Worm (Caenorhabditis elegans) whole organism, L2 larva: ENCODE results near the gene F08H9.4.

ENCODE experiments used
- C34F6.9 ChIP-seq: fragments of 150-350 bp; optimal IDR thresholded peaks from 2 replicates; lab custom pipeline; 2014; ENCODE audit warnings: missing biosample characterization, missing genetic modification characterization
- F13H6.1 ChIP-seq: sonication (generic microtip); optimal IDR thresholded peaks from 2 replicates; lab custom pipeline; 2016; ENCODE audit warnings: missing genetic modification characterization, missing compliant biosample characterization
- ama-1 ChIP-seq: fragments of 150-350 bp; optimal IDR thresholded peaks from 2 replicates; lab custom pipeline; 2018; ENCODE audit warnings: inconsistent platforms
- blmp-1 ChIP-seq: sonication (generic microtip); optimal IDR thresholded peaks from 2 replicates; lab custom pipeline; 2017; ENCODE audit warnings: missing genetic modification characterization, mild to moderate bottlenecking, missing compliant biosample characterization, antibody characterized with exemption, moderate library complexity; ENCODE audit not compliant: insufficient read depth
- ceh-82 ChIP-seq: fragments of 150-350 bp; optimal IDR thresholded peaks from 2 replicates; lab custom pipeline; 2014; ENCODE audit warnings: missing biosample characterization, missing genetic modification characterization
- egl-27 ChIP-seq: sonication (generic microtip); optimal IDR thresholded peaks from 3 replicates; lab custom pipeline; 2017; ENCODE audit warnings: missing biosample characterization, missing genetic modification reagents, missing genetic modification characterization
- fos-1 ChIP-seq: fragments of 150-350 bp; optimal IDR thresholded peaks from 2 replicates; lab custom pipeline; 2014; ENCODE audit warnings: missing biosample characterization, missing genetic modification characterization
- gmeb-1 ChIP-seq: fragments of 150-350 bp; optimal IDR thresholded peaks from 2 replicates; lab custom pipeline; 2014; ENCODE audit warnings: missing biosample characterization, missing genetic modification characterization
- lin-39 ChIP-seq: fragments of 150-350 bp; optimal IDR thresholded peaks from 2 replicates; lab custom pipeline; 2014; ENCODE audit warnings: missing biosample characterization, missing genetic modification reagents, missing genetic modification characterization
- mab-5 ChIP-seq: fragments of 150-350 bp; optimal IDR thresholded peaks from 2 replicates; lab custom pipeline; 2014; ENCODE audit warnings: missing biosample characterization, missing genetic modification characterization
- mbf-1 ChIP-seq: sonication (generic microtip); optimal IDR thresholded peaks from 2 replicates; lab custom pipeline; 2017; ENCODE audit warnings: missing biosample characterization, missing genetic modification characterization
- mdl-1 ChIP-seq, 2 experiments: fragments of 150-350 bp in 1 of 2; sonication (generic microtip) in 1 of 2; optimal IDR thresholded peaks; 2 replicates each; lab custom pipeline; 2017; ENCODE audit warnings: missing biosample characterization in 2 of 2, missing genetic modification characterization in 2 of 2
- nhr-10 ChIP-seq: sonication (generic microtip); optimal IDR thresholded peaks from 2 replicates; lab custom pipeline; 2017; ENCODE audit warnings: missing biosample characterization, missing genetic modification characterization
- nhr-11 ChIP-seq: fragments of 150-350 bp; optimal IDR thresholded peaks from 2 replicates; lab custom pipeline; 2014; ENCODE audit warnings: missing biosample characterization, missing genetic modification characterization
- nhr-12 ChIP-seq: fragments of 150-350 bp; optimal IDR thresholded peaks from 2 replicates; lab custom pipeline; 2014; ENCODE audit warnings: missing biosample characterization, missing genetic modification characterization
- nhr-129 ChIP-seq: fragments of 150-350 bp; optimal IDR thresholded peaks from 2 replicates; lab custom pipeline; 2014; ENCODE audit warnings: missing biosample characterization, missing genetic modification characterization
- nhr-21 ChIP-seq: fragments of 150-350 bp; optimal IDR thresholded peaks from 2 replicates; lab custom pipeline; 2014; ENCODE audit warnings: missing biosample characterization, missing genetic modification characterization
- nhr-25 ChIP-seq: fragments of 150-350 bp; sonication (generic microtip); optimal IDR thresholded peaks from 3 replicates; lab custom pipeline; 2014; ENCODE audit warnings: missing biosample characterization, missing genetic modification characterization
- nhr-6 ChIP-seq: fragments of 150-350 bp; optimal IDR thresholded peaks from 2 replicates; lab custom pipeline; 2014; ENCODE audit warnings: missing biosample characterization, missing genetic modification characterization
- nhr-77 ChIP-seq: fragments of 150-350 bp; optimal IDR thresholded peaks from 2 replicates; lab custom pipeline; 2014; ENCODE audit warnings: missing biosample characterization, missing genetic modification characterization
- peb-1 ChIP-seq: fragments of 150-350 bp; optimal IDR thresholded peaks from 2 replicates; lab custom pipeline; 2014; ENCODE audit warnings: missing biosample characterization, missing genetic modification characterization
- sem-4 ChIP-seq: fragments of 150-350 bp; optimal IDR thresholded peaks from 2 replicates; lab custom pipeline; 2014; ENCODE audit warnings: missing biosample characterization, missing genetic modification reagents, missing genetic modification characterization
- skn-1 ChIP-seq: sonication (generic microtip); optimal IDR thresholded peaks from 2 replicates; lab custom pipeline; 2017; ENCODE audit warnings: missing biosample characterization, missing genetic modification characterization
- sma-3 ChIP-seq: sonication (generic microtip); optimal IDR thresholded peaks from 2 replicates; lab custom pipeline; 2016; ENCODE audit warnings: missing genetic modification reagents, missing genetic modification characterization, missing compliant biosample characterization
- sma-9 ChIP-seq, 2 experiments: fragments of 150-350 bp in 1 of 2; sonication (generic microtip) in 1 of 2; optimal IDR thresholded peaks; 2 replicates each; lab custom pipeline; 2014 to 2016; ENCODE audit warnings: missing genetic modification characterization in 2 of 2, mild to moderate bottlenecking in 1 of 2, missing biosample characterization in 1 of 2, missing compliant biosample characterization in 1 of 2, missing genetic modification reagents in 1 of 2, moderate library complexity in 1 of 2
- snpc-4 ChIP-seq: fragments of 150-350 bp; optimal IDR thresholded peaks from 2 replicates; lab custom pipeline; 2014; ENCODE audit warnings: missing biosample characterization, missing genetic modification characterization
- unc-39 ChIP-seq: fragments of 150-350 bp; optimal IDR thresholded peaks from 2 replicates; lab custom pipeline; 2014; ENCODE audit warnings: missing biosample characterization, missing genetic modification characterization
- unc-55 ChIP-seq: fragments of 150-350 bp; sonication (generic microtip); optimal IDR thresholded peaks from 3 replicates; lab custom pipeline; 2014; ENCODE audit warnings: missing biosample characterization, missing genetic modification reagents, missing genetic modification characterization
- unc-62 ChIP-seq: fragments of 150-350 bp; optimal IDR thresholded peaks from 2 replicates; lab custom pipeline; 2014; ENCODE audit warnings: missing biosample characterization, missing genetic modification reagents, missing genetic modification characterization
- ztf-11 ChIP-seq: sonication (generic microtip); optimal IDR thresholded peaks from 2 replicates; lab custom pipeline; 2017; ENCODE audit warnings: missing biosample characterization, missing genetic modification characterization
- ztf-4 ChIP-seq: fragments of 150-350 bp; optimal IDR thresholded peaks from 2 replicates; lab custom pipeline; 2014; ENCODE audit warnings: missing biosample characterization, missing genetic modification characterization

Gene F08H9.4

DNA sequence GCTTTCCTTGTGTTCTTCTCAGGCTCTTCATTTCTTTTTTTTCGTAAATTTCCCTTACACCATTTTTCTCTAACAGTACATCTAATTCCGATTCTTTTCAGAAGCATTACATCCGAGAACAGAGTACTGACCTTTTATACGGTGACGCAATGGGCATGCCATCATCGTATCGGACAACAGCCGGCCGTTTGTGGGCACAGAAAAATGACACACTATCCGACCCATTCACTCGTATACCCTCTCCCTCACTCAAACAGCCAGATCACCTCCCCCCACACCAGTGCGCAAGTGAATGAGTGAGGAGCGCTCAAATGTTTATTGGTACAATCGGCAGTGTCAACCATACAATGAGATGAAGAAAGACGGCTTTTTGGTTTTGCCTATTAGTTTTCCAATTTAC, 36.9 kb upstream of the F08H9.4 start, which contains the start of gene R02D5.24:
TSS of gene R02D5.24 (plus strand) at position 205 of the 400 bp plus-strand sequence.
- TF ChIP-seq ztf-11 (tag; lab: Kevin White, UChicago) (no peak), sma-9 (GFP tag; optimal IDR thresholded peaks at IDR 0.05; lab: Kevin White, UChicago) (no peak), sma-9 (tag; optimal IDR thresholded peaks at IDR 0.05; lab: Kevin White, UChicago) (no peak), mbf-1 (tag; lab: Kevin White, UChicago) (no peak), mab-5 (no peak), nhr-129 (no peak), nhr-77 (tag; lab: Kevin White, UChicago) (no peak), fos-1 (tag; lab: Kevin White, UChicago) (no peak), gmeb-1 (tag; lab: Kevin White, UChicago) (no peak), unc-55 (GFP tag; lab: Kevin White, UChicago) (no peak), unc-62 (no peak), nhr-25 (tag; lab: Kevin White, UChicago) (no peak), peb-1 (tag; lab: Kevin White, UChicago) (no peak), snpc-4 (no peak), C34F6.9 (tag; lab: Kevin White, UChicago) (no peak)

- TF ChIP-seq unc-55 (GFP tag; lab: Kevin White, UChicago) (peak; percentile 24), nhr-77 (tag; lab: Kevin White, UChicago) (no peak)
Measured at ce11 chrV:14500554-14500953, 36.3 kb upstream of the F08H9.4 start.

- TF ChIP-seq F13H6.1 = peak; percentile 32
- TF ChIP-seq nhr-129 = peak; percentile 54
- peak; percentile 31 for TF ChIP-seq nhr-25 (tag; lab: Kevin White, UChicago)
- peak; percentile 11 for TF ChIP-seq C34F6.9 (tag; lab: Kevin White, UChicago)
- no peak for TF ChIP-seq unc-39
Measured at ce11 chrV:14499074-14499864, 35.0 kb upstream of the F08H9.4 start.

DNA sequence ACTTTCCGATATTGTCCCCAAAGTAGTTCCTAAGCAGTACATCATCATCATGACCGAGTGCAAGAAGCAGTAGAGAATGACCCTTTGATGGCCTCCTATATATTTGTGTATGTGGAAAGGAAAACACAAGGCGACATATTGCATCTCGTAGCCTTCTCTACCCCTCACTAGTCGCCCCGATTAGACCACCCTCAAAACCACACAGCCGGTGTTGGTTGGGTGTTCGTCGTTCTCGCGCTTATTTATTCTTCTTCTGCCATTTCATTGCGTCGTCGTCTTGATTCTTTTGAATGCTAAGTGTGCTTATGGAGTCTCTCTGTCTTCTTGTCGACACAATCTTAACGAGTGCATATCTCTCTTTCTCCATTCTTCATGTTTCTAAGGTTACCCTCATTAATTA, 34.0 kb upstream of the F08H9.4 start:
- TF ChIP-seq mdl-1 (tag; optimal IDR thresholded peaks at IDR 0.05; lab: Kevin White, UChicago) (no peak), ceh-82 (tag; lab: Kevin White, UChicago) (no peak), C34F6.9 (tag; lab: Kevin White, UChicago) (no peak), skn-1 (tag; lab: Kevin White, UChicago) (no peak), fos-1 (tag; lab: Kevin White, UChicago) (no peak), ztf-4 (tag; lab: Kevin White, UChicago) (no peak), peb-1 (tag; lab: Kevin White, UChicago) (no peak), nhr-10 (no peak), nhr-12 (tag; lab: Kevin White, UChicago) (no peak), sma-3 (GFP tag; lab: Kevin White, UChicago) (no peak), snpc-4 (no peak), nhr-25 (tag; lab: Kevin White, UChicago) (no peak), unc-62 (no peak), ama-1 (lab: Kevin White, UChicago) (no peak), nhr-6 (tag; lab: Kevin White, UChicago) (no peak), blmp-1 (no peak)

DNA sequence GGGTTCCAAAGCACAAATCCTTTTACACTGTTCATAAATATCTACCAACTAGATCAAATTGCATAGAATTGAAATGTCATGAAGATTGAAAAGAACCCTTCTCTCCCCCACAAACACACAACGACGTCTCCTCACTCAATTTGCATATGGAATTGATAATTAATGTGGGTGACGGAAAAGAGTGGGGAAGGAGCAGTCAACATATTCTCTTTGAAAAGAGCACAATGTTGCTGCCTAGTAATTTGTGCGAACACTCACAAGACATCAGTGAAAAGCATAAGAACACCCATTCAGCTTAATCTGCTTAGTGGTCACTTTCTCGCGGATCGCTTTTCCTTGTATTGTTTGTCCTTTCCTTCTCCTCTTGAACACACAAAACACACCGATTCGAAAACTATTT, 32.2 kb upstream of the F08H9.4 start:
- TF ChIP-seq ceh-82 (tag; lab: Kevin White, UChicago) = no peak
- no peak for TF ChIP-seq ztf-11 (tag; lab: Kevin White, UChicago)
- TF ChIP-seq sma-3 (GFP tag; lab: Kevin White, UChicago) = no peak
- TF ChIP-seq lin-39 = no peak
- no peak for TF ChIP-seq sem-4 (tag; lab: Kevin White, UChicago)
- TF ChIP-seq egl-27 = no peak
- no peak for TF ChIP-seq nhr-21 (tag; lab: Kevin White, UChicago)
- TF ChIP-seq F13H6.1 = no peak
- TF ChIP-seq peb-1 (tag; lab: Kevin White, UChicago) = no peak
- no peak for TF ChIP-seq mdl-1 (tag; optimal IDR thresholded peaks at IDR 0.05; lab: Kevin White, UChicago)

DNA sequence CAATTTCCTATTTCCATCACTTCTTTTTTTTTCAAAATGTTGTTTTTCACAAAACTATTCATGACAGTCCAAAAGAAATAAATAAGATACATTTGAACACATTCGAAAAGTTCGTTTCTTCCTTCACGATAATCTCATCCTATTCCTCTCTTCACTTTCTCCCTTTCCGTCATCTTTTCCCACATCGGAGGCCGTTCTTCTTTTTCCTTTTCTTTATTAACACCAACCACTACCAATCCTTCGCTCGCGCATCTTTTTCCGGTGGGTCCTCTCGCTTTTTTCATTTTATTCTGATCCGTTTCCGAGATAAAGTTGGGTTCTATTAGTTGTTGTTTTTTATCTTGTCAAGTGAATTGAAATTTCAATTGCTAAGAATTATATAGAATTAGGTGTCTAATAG, 31.3 kb upstream of the F08H9.4 start:
- TF ChIP-seq sem-4 (tag; lab: Kevin White, UChicago) = peak; percentile 21
- TF ChIP-seq snpc-4 = no peak
- peak; percentile 77 for TF ChIP-seq blmp-1
- no peak for TF ChIP-seq nhr-11
- TF ChIP-seq C34F6.9 (tag; lab: Kevin White, UChicago) = peak; percentile 17
- TF ChIP-seq, all 48 proteins: peak for 3
